Worm (Caenorhabditis elegans) whole organism, mixed stage, embryonic: ENCODE measurements around the gene H14N18.2.

ENCODE experiments used
- M03D4.4 ChIP-seq: sonication (generic microtip); optimal IDR thresholded peaks from 2 replicates; lab custom pipeline; 2017; ENCODE audit warnings: mild to moderate bottlenecking, missing genetic modification characterization, missing compliant biosample characterization
- bed-3 ChIP-seq: fragments of 200-800 bp; sonication (Bioruptor generic); optimal IDR thresholded peaks from 3 replicates; lab custom pipeline; 2018; ENCODE audit warnings: mild to moderate bottlenecking, missing genetic modification characterization, moderate library complexity, missing compliant biosample characterization
- blmp-1 ChIP-seq: fragments of 150-350 bp; optimal IDR thresholded peaks from 2 replicates; lab custom pipeline; 2014; ENCODE audit warnings: missing biosample characterization, missing genetic modification characterization
- ceh-39 ChIP-seq: fragments of 150-350 bp; optimal IDR thresholded peaks from 2 replicates; lab custom pipeline; 2014; ENCODE audit warnings: missing biosample characterization, missing genetic modification characterization
- ceh-43 ChIP-seq: fragments of 200-800 bp; sonication (Bioruptor generic); optimal IDR thresholded peaks from 2 replicates; lab custom pipeline; 2018; ENCODE audit warnings: mild to moderate bottlenecking, missing genetic modification characterization, moderate library complexity, missing compliant biosample characterization
- ceh-83 ChIP-seq: fragments of 200-800 bp; sonication (Bioruptor generic); optimal IDR thresholded peaks from 2 replicates; lab custom pipeline; 2018; ENCODE audit warnings: mild to moderate bottlenecking, missing genetic modification characterization, missing compliant biosample characterization
- ces-1 ChIP-seq: fragments of 150-350 bp; optimal IDR thresholded peaks from 2 replicates; lab custom pipeline; 2014; ENCODE audit warnings: missing biosample characterization, missing genetic modification reagents, missing genetic modification characterization
- drap-1 ChIP-seq: fragments of 200-800 bp; sonication (Bioruptor generic); optimal IDR thresholded peaks from 3 replicates; lab custom pipeline; 2018; ENCODE audit warnings: mild to moderate bottlenecking, missing genetic modification characterization, missing compliant biosample characterization
- elt-1 ChIP-seq: sonication (generic microtip); optimal IDR thresholded peaks from 2 replicates; lab custom pipeline; 2017; ENCODE audit warnings: missing genetic modification characterization, mild to moderate bottlenecking, missing compliant biosample characterization, antibody characterized with exemption, moderate library complexity, borderline replicate concordance; ENCODE audit not compliant: insufficient read depth
- elt-3 ChIP-seq: fragments of 150-350 bp; optimal IDR thresholded peaks from 2 replicates; lab custom pipeline; 2014; ENCODE audit warnings: missing biosample characterization, missing genetic modification characterization
- flh-1 ChIP-seq: fragments of 200-800 bp; sonication (Bioruptor generic); optimal IDR thresholded peaks from 2 replicates; lab custom pipeline; 2018; ENCODE audit warnings: mild to moderate bottlenecking, missing genetic modification characterization, moderate library complexity, missing compliant biosample characterization
- ham-2 ChIP-seq: fragments of 200-800 bp; sonication (Bioruptor generic); optimal IDR thresholded peaks from 2 replicates; lab custom pipeline; 2018; ENCODE audit warnings: mild to moderate bottlenecking, missing genetic modification characterization, missing compliant biosample characterization
- lin-32 ChIP-seq: fragments of 200-800 bp; sonication (Bioruptor generic); optimal IDR thresholded peaks from 2 replicates; lab custom pipeline; 2018; ENCODE audit warnings: mild to moderate bottlenecking, missing genetic modification characterization, missing compliant biosample characterization
- lsy-2 ChIP-seq: fragments of 150-350 bp; optimal IDR thresholded peaks from 2 replicates; lab custom pipeline; 2014; ENCODE audit warnings: missing biosample characterization, missing genetic modification characterization
- mab-5 ChIP-seq: fragments of 150-350 bp; optimal IDR thresholded peaks from 2 replicates; lab custom pipeline; 2014; ENCODE audit warnings: missing biosample characterization, missing genetic modification characterization
- mep-1 ChIP-seq: fragments of 150-350 bp; optimal IDR thresholded peaks from 2 replicates; lab custom pipeline; 2017; ENCODE audit warnings: missing biosample characterization, missing genetic modification reagents, missing genetic modification characterization, inconsistent platforms
- mls-2 ChIP-seq: sonication (generic microtip); optimal IDR thresholded peaks from 2 replicates; lab custom pipeline; 2016; ENCODE audit warnings: mild to moderate bottlenecking, missing genetic modification characterization, moderate library complexity, missing compliant biosample characterization
- nhr-12 ChIP-seq: fragments of 150-350 bp; optimal IDR thresholded peaks from 2 replicates; lab custom pipeline; 2014; ENCODE audit warnings: missing biosample characterization, missing genetic modification characterization
- nhr-237 ChIP-seq: fragments of 150-350 bp; optimal IDR thresholded peaks from 2 replicates; lab custom pipeline; 2014; ENCODE audit warnings: missing biosample characterization, missing genetic modification characterization
- nhr-28 ChIP-seq: fragments of 150-350 bp; optimal IDR thresholded peaks from 2 replicates; lab custom pipeline; 2014; ENCODE audit warnings: missing biosample characterization, missing genetic modification characterization
- nhr-76 ChIP-seq: sonication (generic microtip); optimal IDR thresholded peaks from 2 replicates; lab custom pipeline; 2017; ENCODE audit warnings: missing biosample characterization, missing genetic modification characterization
- pha-4 ChIP-seq: fragments of 150-350 bp; optimal IDR thresholded peaks from 2 replicates; lab custom pipeline; 2018; ENCODE audit warnings: missing biosample characterization, missing genetic modification reagents, missing genetic modification characterization
- sem-2 ChIP-seq: fragments of 200-800 bp; sonication (Bioruptor generic); optimal IDR thresholded peaks from 2 replicates; lab custom pipeline; 2018; ENCODE audit warnings: mild to moderate bottlenecking, missing genetic modification characterization, missing compliant biosample characterization
- snpc-4 ChIP-seq: fragments of 150-350 bp; optimal IDR thresholded peaks from 2 replicates; lab custom pipeline; 2014; ENCODE audit warnings: missing biosample characterization, missing genetic modification characterization
- sptf-1 ChIP-seq: sonication (generic microtip); optimal IDR thresholded peaks from 2 replicates; lab custom pipeline; 2017; ENCODE audit warnings: mild to moderate bottlenecking, missing genetic modification characterization, moderate library complexity, missing compliant biosample characterization
- tbx-8 ChIP-seq: fragments of 200-800 bp; sonication (Bioruptor generic); optimal IDR thresholded peaks from 2 replicates; lab custom pipeline; 2018; ENCODE audit warnings: mild to moderate bottlenecking, missing genetic modification characterization, moderate library complexity, missing compliant biosample characterization
- unc-120 ChIP-seq: sonication (generic microtip); optimal IDR thresholded peaks from 2 replicates; lab custom pipeline; 2017; ENCODE audit warnings: missing genetic modification characterization, missing compliant biosample characterization; ENCODE audit not compliant: poor library complexity, severe bottlenecking
- unc-62 ChIP-seq: fragments of 150-350 bp; optimal IDR thresholded peaks from 2 replicates; lab custom pipeline; 2014; ENCODE audit warnings: missing biosample characterization, missing genetic modification reagents, missing genetic modification characterization
- zip-8 ChIP-seq: fragments of 150-350 bp; optimal IDR thresholded peaks from 2 replicates; lab custom pipeline; 2014; ENCODE audit warnings: missing biosample characterization, missing genetic modification characterization
- ztf-11 ChIP-seq: fragments of 150-350 bp; optimal IDR thresholded peaks from 2 replicates; lab custom pipeline; 2014; ENCODE audit warnings: missing biosample characterization, missing genetic modification characterization

Gene H14N18.2

DNA sequence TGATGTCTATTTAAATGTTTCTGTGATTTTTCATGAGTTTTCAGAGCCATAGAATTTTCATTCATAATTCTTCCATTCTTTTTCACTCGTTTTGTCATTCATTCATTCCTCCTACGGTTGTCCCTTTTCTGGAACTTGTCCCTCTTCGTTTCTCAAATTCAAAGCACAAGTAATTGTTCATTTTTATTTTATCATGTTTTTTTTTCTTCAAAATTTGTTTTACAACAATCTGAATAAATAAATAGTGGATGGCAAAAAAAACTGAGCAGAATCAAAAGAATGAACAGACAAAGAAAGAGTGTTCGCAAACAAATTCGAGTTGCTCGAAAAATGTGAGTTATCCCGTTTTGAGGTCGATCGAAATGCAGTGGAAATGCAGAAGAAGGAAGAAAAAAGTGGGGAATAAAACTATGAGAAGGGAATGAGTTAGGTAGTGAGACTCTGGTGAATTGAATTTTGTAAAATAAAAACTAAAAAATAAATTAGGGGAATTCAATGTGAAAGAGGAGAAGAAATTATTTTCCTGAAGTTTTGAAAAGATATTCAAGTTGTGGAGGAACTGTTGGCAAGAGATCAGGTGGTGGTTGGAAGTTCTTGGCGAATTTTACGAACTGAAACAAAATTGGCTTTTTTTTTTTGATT lies 7.1 kb downstream of the H14N18.2 start:
- TF ChIP-seq sptf-1 (tag; lab: Kevin White, UChicago): no peak

DNA sequence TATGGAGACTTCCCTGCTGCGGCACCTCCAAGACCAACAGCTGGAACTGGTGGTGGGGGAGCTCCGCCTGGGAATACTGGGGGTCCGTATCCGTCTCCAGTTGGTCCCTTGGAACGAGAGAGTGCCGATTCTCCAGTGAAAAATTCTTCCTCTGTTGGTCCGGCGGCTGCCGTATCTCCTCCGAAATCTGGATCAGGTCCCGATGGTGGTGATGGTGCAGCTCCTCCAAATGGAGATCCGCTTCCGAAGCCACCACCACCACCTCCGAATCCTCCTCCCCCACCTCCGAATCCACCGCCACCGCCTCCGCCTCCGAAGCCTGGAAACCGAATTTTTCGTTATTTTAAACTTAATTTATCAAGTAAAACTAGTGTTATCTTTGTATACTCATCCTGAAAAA lies 8.0 kb downstream of the H14N18.2 start:
- TF ChIP-seq mab-5 (tag; lab: Kevin White, UChicago): no peak
- no peak for TF ChIP-seq unc-120 (tag; lab: Kevin White, UChicago)

ce11 chrV:8942437-8942978 lies 10.1 kb downstream of the H14N18.2 start:
- TF ChIP-seq mab-5 (tag; lab: Kevin White, UChicago): no peak
- TF ChIP-seq nhr-12 (tag; lab: Kevin White, UChicago): no peak
- TF ChIP-seq mls-2 (tag; lab: Kevin White, UChicago): no peak
- no peak for TF ChIP-seq tbx-8
- TF ChIP-seq sptf-1 (tag; lab: Kevin White, UChicago): no peak
- TF ChIP-seq drap-1 (GFP tag; lab: Kevin White, UChicago): no peak
- TF ChIP-seq ceh-43: no peak
- no peak for TF ChIP-seq nhr-28 (tag; lab: Kevin White, UChicago)
- TF ChIP-seq unc-62 (GFP tag; lab: Kevin White, UChicago): no peak
- no peak for TF ChIP-seq M03D4.4 (tag; lab: Kevin White, UChicago)
- TF ChIP-seq blmp-1 (tag; lab: Kevin White, UChicago): peak; percentile 75
- TF ChIP-seq flh-1 (GFP tag; lab: Kevin White, UChicago): no peak
- peak; percentile 55 for TF ChIP-seq zip-8
- no peak for TF ChIP-seq sem-2 (GFP tag; lab: Kevin White, UChicago)
- TF ChIP-seq snpc-4 (tag; lab: Kevin White, UChicago): no peak
- TF ChIP-seq ztf-11 (tag; lab: Kevin White, UChicago): no peak
- TF ChIP-seq ham-2 (GFP tag; lab: Kevin White, UChicago): peak; percentile 11
- no peak for TF ChIP-seq nhr-76 (tag; lab: Kevin White, UChicago)
- no peak for TF ChIP-seq ceh-83 (GFP tag; lab: Kevin White, UChicago)
- TF ChIP-seq pha-4 (tag; lab: Kevin White, UChicago): no peak

- TF ChIP-seq ces-1: no peak
- TF ChIP-seq, all 35 proteins: peak for 0
Measured at ce11 chrV:8943963-8944362, 11.5 kb downstream of the H14N18.2 start, which contains the start of gene T19A5.3. T19A5.3 (minus strand) TSS chrV:8944063.

- TF ChIP-seq tbx-8 (no peak), pha-4 (tag; lab: Kevin White, UChicago) (no peak), elt-1 (tag; lab: Kevin White, UChicago) (no peak), sem-2 (GFP tag; lab: Kevin White, UChicago) (no peak), elt-3 (tag; lab: Kevin White, UChicago) (no peak), sptf-1 (tag; lab: Kevin White, UChicago) (no peak), ceh-39 (tag; lab: Kevin White, UChicago) (no peak), blmp-1 (tag; lab: Kevin White, UChicago) (no peak), mep-1 (tag; lab: Kevin White, UChicago) (no peak), unc-120 (tag; lab: Kevin White, UChicago) (no peak), nhr-237 (no peak), zip-8 (no peak), bed-3 (no peak), nhr-28 (tag; lab: Kevin White, UChicago) (no peak), lsy-2 (tag; lab: Kevin White, UChicago) (no peak), mls-2 (tag; lab: Kevin White, UChicago) (no peak), lin-32 (GFP tag; lab: Kevin White, UChicago) (no peak), flh-1 (GFP tag; lab: Kevin White, UChicago) (no peak), drap-1 (GFP tag; lab: Kevin White, UChicago) (no peak), snpc-4 (tag; lab: Kevin White, UChicago) (no peak)
Measured at ce11 chrV:8944481-8944880, 12.1 kb downstream of the H14N18.2 start.
